Worm (Caenorhabditis elegans) whole organism, L1 larva: Measurements from ENCODE around the gene ZC239.14.
"Not testable (repeated sequence)": the region's sequence is repeated elsewhere in the genome, so short reads cannot be mapped to it uniquely, and the experiment has no call there.

ENCODE experiments used
- C04F5.9 ChIP-seq: sonication (generic microtip); optimal IDR thresholded peaks from 2 replicates; lab custom pipeline; 2016; ENCODE audit warnings: missing genetic modification characterization, missing compliant biosample characterization
- C16A3.4 ChIP-seq: fragments of 150-350 bp; optimal IDR thresholded peaks from 2 replicates; lab custom pipeline; 2014; ENCODE audit warnings: missing biosample characterization, missing genetic modification characterization
- alr-1 ChIP-seq: fragments of 200-800 bp; sonication (Bioruptor generic); optimal IDR thresholded peaks from 2 replicates; lab custom pipeline; 2018; ENCODE audit warnings: borderline replicate concordance, mild to moderate bottlenecking, missing genetic modification characterization, missing compliant biosample characterization
- ama-1 ChIP-seq: fragments of 150-350 bp; optimal IDR thresholded peaks from 2 replicates; lab custom pipeline; 2014
- ceh-8 ChIP-seq: fragments of 200-800 bp; sonication (Bioruptor generic); optimal IDR thresholded peaks from 2 replicates; lab custom pipeline; 2018; ENCODE audit warnings: mild to moderate bottlenecking, missing genetic modification characterization, moderate library complexity, missing compliant biosample characterization
- ceh-90 ChIP-seq: sonication (generic microtip); optimal IDR thresholded peaks from 2 replicates; lab custom pipeline; 2016; ENCODE audit warnings: missing genetic modification characterization, missing compliant biosample characterization
- dpl-1 ChIP-seq, 3 experiments: fragments of 150-350 bp in 2 of 3; sonication (generic microtip) in 1 of 3; optimal IDR thresholded peaks; 2 replicates each; lab custom pipeline; 2014 to 2017; ENCODE audit warnings: missing biosample characterization in 3 of 3, missing genetic modification characterization in 3 of 3, missing genetic modification reagents in 3 of 3
- efl-1 ChIP-seq, 4 experiments: fragments of 150-350 bp; optimal IDR thresholded peaks in 3 of 4; peaks in 1 of 4; 1 replicate in 1 of 4; 2 replicates in 3 of 4; lab custom pipeline; 2014; ENCODE audit warnings: missing biosample characterization in 2 of 4, missing genetic modification characterization in 2 of 4, missing genetic modification reagents in 2 of 4
- efl-3 ChIP-seq: fragments of 200-800 bp; sonication (Bioruptor generic); optimal IDR thresholded peaks from 2 replicates; lab custom pipeline; 2018; ENCODE audit warnings: mild to moderate bottlenecking, missing genetic modification characterization, missing compliant biosample characterization
- fkh-10 ChIP-seq: sonication (generic microtip); optimal IDR thresholded peaks from 2 replicates; lab custom pipeline; 2017; ENCODE audit warnings: missing biosample characterization, missing genetic modification reagents, missing genetic modification characterization
- fkh-8 ChIP-seq: sonication (generic microtip); optimal IDR thresholded peaks from 2 replicates; lab custom pipeline; 2016; ENCODE audit warnings: mild to moderate bottlenecking, missing genetic modification characterization, missing compliant biosample characterization
- fos-1 ChIP-seq: fragments of 150-350 bp; optimal IDR thresholded peaks from 2 replicates; lab custom pipeline; 2014; ENCODE audit warnings: missing biosample characterization, missing genetic modification characterization
- hlh-4 ChIP-seq: sonication (generic microtip); optimal IDR thresholded peaks from 2 replicates; lab custom pipeline; 2016; ENCODE audit warnings: mild to moderate bottlenecking, missing genetic modification characterization, missing compliant biosample characterization
- hpl-2 ChIP-seq: fragments of 150-350 bp; optimal IDR thresholded peaks from 2 replicates; lab custom pipeline; 2014; ENCODE audit warnings: missing biosample characterization, missing genetic modification reagents, missing genetic modification characterization
- irx-1 ChIP-seq: sonication (generic microtip); optimal IDR thresholded peaks from 2 replicates; lab custom pipeline; 2016; ENCODE audit warnings: missing genetic modification characterization, missing compliant biosample characterization
- isw-1 ChIP-seq: fragments of 200-800 bp; sonication (Bioruptor generic); IDR thresholded peaks from 2 replicates; pipeline ENCODE4 v1.3.6; 2022; ENCODE audit warnings: missing genetic modification characterization, missing compliant biosample characterization
- jun-1 ChIP-seq: fragments of 150-350 bp; optimal IDR thresholded peaks from 2 replicates; lab custom pipeline; 2014; ENCODE audit warnings: missing biosample characterization, missing genetic modification reagents, missing genetic modification characterization
- lin-13 ChIP-seq: fragments of 150-350 bp; optimal IDR thresholded peaks from 2 replicates; lab custom pipeline; 2014; ENCODE audit warnings: missing biosample characterization, missing genetic modification reagents, missing genetic modification characterization
- lin-35 ChIP-seq, 2 experiments: fragments of 150-350 bp; optimal IDR thresholded peaks; 2 replicates each; lab custom pipeline; 2014; ENCODE audit warnings: missing biosample characterization in 2 of 2, missing genetic modification characterization in 2 of 2, missing genetic modification reagents in 2 of 2
- lin-39 ChIP-seq: fragments of 150-350 bp; optimal IDR thresholded peaks from 2 replicates; lab custom pipeline; 2014; ENCODE audit warnings: missing biosample characterization, missing genetic modification reagents, missing genetic modification characterization
- lsy-2 ChIP-seq, 2 experiments: fragments of 150-350 bp; optimal IDR thresholded peaks; 2 replicates each; lab custom pipeline; 2014; ENCODE audit warnings: missing biosample characterization in 2 of 2, missing genetic modification characterization in 2 of 2
- mep-1 ChIP-seq: fragments of 150-350 bp; optimal IDR thresholded peaks from 2 replicates; lab custom pipeline; 2014; ENCODE audit warnings: missing biosample characterization, missing genetic modification characterization
- nhr-12 ChIP-seq: sonication (generic microtip); optimal IDR thresholded peaks from 2 replicates; lab custom pipeline; 2017; ENCODE audit warnings: missing biosample characterization, missing genetic modification characterization
- nhr-19 ChIP-seq: fragments of 200-800 bp; sonication (Bioruptor generic); conservative IDR thresholded peaks from 2 replicates; pipeline ENCODE4 v1.3.6; 2022; ENCODE audit warnings: missing genetic modification characterization, missing compliant biosample characterization
- nhr-237 ChIP-seq: fragments of 150-350 bp; optimal IDR thresholded peaks from 2 replicates; lab custom pipeline; 2014; ENCODE audit warnings: missing biosample characterization, missing genetic modification characterization
- nhr-28 ChIP-seq: fragments of 150-350 bp; optimal IDR thresholded peaks from 2 replicates; lab custom pipeline; 2014; ENCODE audit warnings: missing biosample characterization, missing genetic modification characterization
- pax-3 ChIP-seq: fragments of 200-800 bp; sonication (Bioruptor generic); optimal IDR thresholded peaks from 2 replicates; lab custom pipeline; 2018; ENCODE audit warnings: mild to moderate bottlenecking, missing genetic modification characterization, moderate library complexity, missing compliant biosample characterization
- pqm-1 ChIP-seq: sonication (generic microtip); optimal IDR thresholded peaks from 3 replicates; lab custom pipeline; 2017; ENCODE audit warnings: missing biosample characterization, missing genetic modification characterization
- rnt-1 ChIP-seq: sonication (generic microtip); optimal IDR thresholded peaks from 2 replicates; lab custom pipeline; 2016; ENCODE audit warnings: mild to moderate bottlenecking, missing genetic modification characterization, moderate library complexity, missing compliant biosample characterization
- snu-23 ChIP-seq: sonication (generic microtip); optimal IDR thresholded peaks from 2 replicates; lab custom pipeline; 2016; ENCODE audit warnings: missing genetic modification characterization, missing compliant biosample characterization
- tbx-2 ChIP-seq: sonication (generic microtip); optimal IDR thresholded peaks from 2 replicates; lab custom pipeline; 2016; ENCODE audit warnings: missing genetic modification characterization, missing compliant biosample characterization
- unc-130 ChIP-seq: fragments of 150-350 bp; optimal IDR thresholded peaks from 2 replicates; lab custom pipeline; 2017; ENCODE audit warnings: missing biosample characterization, missing genetic modification characterization, inconsistent platforms
- unc-30 ChIP-seq: sonication (generic microtip); optimal IDR thresholded peaks from 2 replicates; lab custom pipeline; 2017; ENCODE audit warnings: missing biosample characterization, missing genetic modification characterization
- unc-86 ChIP-seq: sonication (generic microtip); optimal IDR thresholded peaks from 2 replicates; lab custom pipeline; 2016; ENCODE audit warnings: missing genetic modification characterization, missing compliant biosample characterization
- unc-98 ChIP-seq: fragments of 200-800 bp; sonication (Bioruptor generic); IDR thresholded peaks from 2 replicates; pipeline ENCODE4 v1.3.6; 2022; ENCODE audit warnings: missing genetic modification characterization, missing compliant biosample characterization
- xbp-1 ChIP-seq: sonication (generic microtip); optimal IDR thresholded peaks from 2 replicates; lab custom pipeline; 2016; ENCODE audit warnings: missing genetic modification characterization, missing compliant biosample characterization
- zag-1 ChIP-seq: fragments of 150-350 bp; optimal IDR thresholded peaks from 2 replicates; lab custom pipeline; 2014; ENCODE audit warnings: missing biosample characterization, missing genetic modification characterization
- zip-4 ChIP-seq: fragments of 200-800 bp; sonication (Bioruptor generic); optimal IDR thresholded peaks from 2 replicates; lab custom pipeline; 2018; ENCODE audit warnings: mild to moderate bottlenecking, missing genetic modification characterization, moderate library complexity, missing compliant biosample characterization
- ztf-11 ChIP-seq, 2 experiments: sonication (generic microtip); optimal IDR thresholded peaks; 2 replicates each; lab custom pipeline; 2016 to 2017; ENCODE audit warnings: missing genetic modification characterization in 2 of 2, missing biosample characterization in 1 of 2, missing compliant biosample characterization in 1 of 2

ZC239.14 gene

DNA sequence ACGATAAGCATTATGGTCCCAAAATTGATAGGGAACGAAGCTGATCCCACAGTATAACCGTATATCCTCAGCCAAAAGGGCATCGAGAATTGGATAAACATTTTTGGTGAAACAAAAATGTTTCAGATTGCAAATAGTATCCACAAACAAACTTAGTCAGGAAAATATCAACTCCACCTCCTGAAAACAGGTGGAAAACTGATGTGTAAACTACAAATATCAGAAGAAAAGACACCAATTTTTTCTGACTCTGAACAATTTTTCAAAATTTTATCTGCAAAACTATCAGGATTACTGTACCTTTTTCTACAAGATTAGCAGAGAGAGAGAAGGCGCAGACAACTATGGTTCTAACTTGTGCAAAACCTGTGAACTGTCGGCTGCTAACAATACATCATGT, 19.3 kb downstream of the ZC239.14 start, which contains the start of gene sri-53:
sri-53 (minus strand) TSS at position 101 of the 400 bp plus-strand sequence.
- TF ChIP-seq snu-23 (GFP tag; lab: Kevin White, UChicago): no peak
- no peak for TF ChIP-seq nhr-28
- TF ChIP-seq tbx-2 (tag; lab: Kevin White, UChicago): no peak
- no peak for TF ChIP-seq dpl-1 (GFP tag; optimal IDR thresholded peaks at IDR 0.05; lab: Kevin White, UChicago)
- no peak for TF ChIP-seq ama-1 (lab: Kevin White, UChicago)
- no peak for TF ChIP-seq rnt-1
- TF ChIP-seq efl-1 (optimal IDR thresholded peaks at IDR 0.05; lab: Kevin White, UChicago): no peak
- no peak for TF ChIP-seq efl-1 (GFP tag; optimal IDR thresholded peaks at IDR 0.05 in 1 of 2; lab: Kevin White, UChicago)

ce11 chrII:3201242-3201641, 20.6 kb downstream of the ZC239.14 start, which contains the start of gene sri-48:
TSS of gene sri-48 (minus strand) at chrII:3201342.
- TF ChIP-seq zag-1 (tag; lab: Kevin White, UChicago); C04F5.9; unc-30 (tag; lab: Kevin White, UChicago): not testable (repeated sequence)

ce11 chrII:3198998-3199397, 22.8 kb downstream of the ZC239.14 start, which contains the start of gene sri-51:
TSS of gene sri-51 (minus strand) at chrII:3199098.
- TF ChIP-seq zip-4 (GFP tag; lab: Kevin White, UChicago) (no peak), lin-35 (GFP tag; optimal IDR thresholded peaks at IDR 0.05; lab: Kevin White, UChicago) (no peak), hlh-4 (no peak)

DNA sequence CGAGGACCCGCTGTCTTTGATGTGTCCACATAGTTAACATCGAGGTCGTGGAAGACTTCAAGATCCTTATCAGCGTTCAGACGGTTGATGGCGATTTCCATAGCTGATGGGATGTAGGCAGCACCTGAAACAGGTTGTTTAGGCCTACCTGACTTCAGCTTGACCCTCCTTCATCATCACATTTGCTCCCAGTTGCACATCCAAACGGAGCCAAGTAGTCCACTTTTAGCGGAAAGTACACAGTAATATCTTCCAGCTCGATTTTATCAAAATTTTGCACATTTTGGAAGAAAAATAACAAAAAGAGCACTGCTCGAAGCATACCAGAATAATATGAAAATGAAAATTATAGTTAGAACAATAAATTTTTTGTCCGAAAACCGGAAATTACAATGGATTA, 24.9 kb downstream of the ZC239.14 start, which contains the start of gene gcy-15:
gcy-15 (minus strand) TSS at position 101 of the 400 bp plus-strand sequence.
- TF ChIP-seq nhr-19 (GFP tag; lab: Robert Waterston, UW) (no peak), fos-1 (tag; lab: Kevin White, UChicago) (no peak), unc-130 (no peak), pax-3 (tag; lab: Kevin White, UChicago) (no peak), lin-39 (tag; lab: Kevin White, UChicago) (no peak), nhr-237 (tag; lab: Kevin White, UChicago) (no peak), ceh-90 (tag; lab: Kevin White, UChicago) (no peak), fkh-8 (no peak), ztf-11 (tag; optimal IDR thresholded peaks at IDR 0.05; lab: Kevin White, UChicago) (no peak), unc-30 (tag; lab: Kevin White, UChicago) (no peak), unc-86 (tag; lab: Kevin White, UChicago) (no peak), efl-1 (optimal IDR thresholded peaks at IDR 0.05; lab: Kevin White, UChicago) (no peak), efl-1 (GFP tag; optimal IDR thresholded peaks at IDR 0.05 in 1 of 2; lab: Kevin White, UChicago) (no peak), zip-4 (GFP tag; lab: Kevin White, UChicago) (no peak), xbp-1 (tag; lab: Kevin White, UChicago) (no peak), irx-1 (tag; lab: Kevin White, UChicago) (no peak)

ce11 chrII:3195739-3196138, 26.1 kb downstream of the ZC239.14 start:
- TF ChIP-seq unc-98 (GFP tag; lab: Robert Waterston, UW) (no peak), alr-1 (tag; lab: Kevin White, UChicago) (no peak), lsy-2 (tag; optimal IDR thresholded peaks at IDR 0.05; lab: Kevin White, UChicago) (no peak), nhr-12 (tag; lab: Kevin White, UChicago) (no peak), lin-13 (GFP tag; lab: Kevin White, UChicago) (no peak), mep-1 (tag; lab: Kevin White, UChicago) (no peak), ceh-8 (GFP tag; lab: Kevin White, UChicago) (no peak), pqm-1 (tag; lab: Kevin White, UChicago) (no peak), fkh-10 (no peak), C04F5.9 (no peak), ztf-11 (tag; optimal IDR thresholded peaks at IDR 0.05; lab: Kevin White, UChicago) (no peak), C16A3.4 (tag; lab: Kevin White, UChicago) (no peak), isw-1 (GFP tag; lab: Robert Waterston, UW) (no peak), jun-1 (tag; lab: Kevin White, UChicago) (no peak), efl-3 (GFP tag; lab: Kevin White, UChicago) (no peak), hpl-2 (GFP tag; lab: Kevin White, UChicago) (no peak), fos-1 (tag; lab: Kevin White, UChicago) (no peak), ama-1 (lab: Kevin White, UChicago) (no peak)
